Worm (Caenorhabditis elegans) whole organism, mixed stage, embryonic: ENCODE results near the gene C04E7.3.

Source experiments
- ceh-39 ChIP-seq: fragments of 150-350 bp; optimal IDR thresholded peaks from 2 replicates; lab custom pipeline; 2014; ENCODE audit warnings: missing biosample characterization, missing genetic modification characterization
- ces-1 ChIP-seq: fragments of 150-350 bp; optimal IDR thresholded peaks from 2 replicates; lab custom pipeline; 2014; ENCODE audit warnings: missing biosample characterization, missing genetic modification reagents, missing genetic modification characterization
- sptf-1 ChIP-seq: sonication (generic microtip); optimal IDR thresholded peaks from 2 replicates; lab custom pipeline; 2017; ENCODE audit warnings: mild to moderate bottlenecking, missing genetic modification characterization, moderate library complexity, missing compliant biosample characterization
- unc-62 ChIP-seq: fragments of 150-350 bp; optimal IDR thresholded peaks from 2 replicates; lab custom pipeline; 2014; ENCODE audit warnings: missing biosample characterization, missing genetic modification reagents, missing genetic modification characterization

DNA sequence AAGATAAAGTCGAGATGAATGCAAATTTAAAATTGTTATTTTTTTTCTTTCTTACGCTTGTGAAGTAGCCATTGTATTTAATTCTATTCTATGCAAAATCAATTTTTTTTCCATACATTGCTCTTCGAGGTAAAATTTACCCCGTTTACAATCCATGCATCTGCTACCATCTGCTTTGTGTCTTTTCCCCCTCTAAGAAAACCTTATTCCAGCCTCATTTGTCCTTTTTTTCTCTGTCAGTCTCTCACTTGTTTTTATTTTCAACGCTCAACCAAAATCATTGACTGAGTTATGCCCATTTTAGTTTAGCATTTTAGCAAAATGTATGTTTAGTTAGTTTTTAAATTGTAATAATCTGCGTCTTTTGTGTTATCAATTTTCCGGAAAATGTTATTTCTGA is 22.9 kb upstream of the C04E7.3 start:
- TF ChIP-seq ceh-39 (tag; lab: Kevin White, UChicago) (no peak), ces-1 (GFP tag; lab: Kevin White, UChicago) (no peak), sptf-1 (tag; lab: Kevin White, UChicago) (no peak), unc-62 (GFP tag; lab: Kevin White, UChicago) (no peak)
